Fruit fly (Drosophila melanogaster) whole organism, embryonic: ENCODE data around the gene Or85a.

Experiments
- Asciz ChIP-seq: fragments of 200-800 bp; sonication (Bioruptor generic); optimal IDR thresholded peaks from 2 replicates; lab custom pipeline; 2017; ENCODE audit warnings: missing biosample characterization, mild to moderate bottlenecking, missing genetic modification characterization, missing genetic modification reagents
- B-H1 ChIP-seq: fragments of 200-800 bp; sonication (Bioruptor generic); IDR thresholded peaks from 3 replicates; pipeline ENCODE4 v1.3.6; 2022; ENCODE audit warnings: missing biosample characterization, missing genetic modification characterization
- CG10321 ChIP-seq: fragments of 200-800 bp; sonication (Bioruptor generic); IDR thresholded peaks from 2 replicates; pipeline ENCODE4 v1.3.6; 2022; ENCODE audit warnings: missing biosample characterization, missing genetic modification characterization
- CG11456 ChIP-seq: fragments of 200-800 bp; sonication (Bioruptor generic); IDR thresholded peaks from 3 replicates; pipeline ENCODE4 v1.3.6; 2022; ENCODE audit warnings: missing biosample characterization, missing genetic modification characterization
- CG11504 ChIP-seq: fragments of 200-800 bp; sonication (Bioruptor generic); optimal IDR thresholded peaks from 3 replicates; lab custom pipeline; 2019; ENCODE audit warnings: missing biosample characterization, mild to moderate bottlenecking, missing genetic modification characterization, moderate library complexity
- CG15073 ChIP-seq: fragments of 200-800 bp; sonication (Bioruptor generic); optimal IDR thresholded peaks from 2 replicates; lab custom pipeline; 2016; ENCODE audit warnings: missing biosample characterization, missing genetic modification characterization
- CG16813 ChIP-seq: fragments of 200-800 bp; sonication (Bioruptor generic); IDR thresholded peaks from 3 replicates; pipeline ENCODE4 v1.3.6; 2022; ENCODE audit warnings: missing biosample characterization, missing genetic modification characterization; ENCODE audit not compliant: partially characterized antibody
- CG18011 ChIP-seq: fragments of 200-800 bp; sonication (Bioruptor generic); optimal IDR thresholded peaks from 2 replicates; lab custom pipeline; 2017; ENCODE audit warnings: missing biosample characterization, missing genetic modification characterization, mild to moderate bottlenecking, moderate library complexity, missing genotype
- CG2116 ChIP-seq: fragments of 200-800 bp; sonication (Bioruptor generic); optimal IDR thresholded peaks from 3 replicates; lab custom pipeline; 2018; ENCODE audit warnings: missing biosample characterization, mild to moderate bottlenecking, missing genetic modification characterization
- CG2678 ChIP-seq: fragments of 200-800 bp; sonication (Bioruptor generic); optimal IDR thresholded peaks from 3 replicates; lab custom pipeline; 2019; ENCODE audit warnings: missing biosample characterization, mild to moderate bottlenecking, missing genetic modification characterization, moderate library complexity
- CG30431 ChIP-seq: fragments of 200-800 bp; sonication (Bioruptor generic); optimal IDR thresholded peaks from 2 replicates; lab custom pipeline; 2017; ENCODE audit warnings: missing biosample characterization, missing genetic modification characterization
- CG34376 ChIP-seq: fragments of 200-800 bp; sonication (Bioruptor generic); optimal IDR thresholded peaks from 2 replicates; lab custom pipeline; 2018; ENCODE audit warnings: missing biosample characterization, mild to moderate bottlenecking, missing genetic modification characterization
- CG4707 ChIP-seq: fragments of 200-800 bp; sonication (Bioruptor generic); optimal IDR thresholded peaks from 2 replicates; lab custom pipeline; 2018; ENCODE audit warnings: missing biosample characterization, mild to moderate bottlenecking, missing genetic modification characterization, moderate library complexity
- CG4730 ChIP-seq: fragments of 200-800 bp; sonication (Bioruptor generic); IDR thresholded peaks from 2 replicates; pipeline ENCODE4 v1.3.6; 2022; ENCODE audit warnings: missing biosample characterization, missing genetic modification characterization
- CG5180 ChIP-seq: fragments of 200-800 bp; sonication (Bioruptor generic); optimal IDR thresholded peaks from 3 replicates; lab custom pipeline; 2017; ENCODE audit warnings: missing biosample characterization, missing genetic modification characterization, mild to moderate bottlenecking, moderate library complexity, missing genetic modification reagents
- CG9609 ChIP-seq: fragments of 200-800 bp; sonication (Bioruptor generic); optimal IDR thresholded peaks from 3 replicates; lab custom pipeline; 2016; ENCODE audit warnings: missing biosample characterization, missing genetic modification characterization
- CTCF ChIP-seq: fragments of 200-800 bp; sonication (Bioruptor generic); optimal IDR thresholded peaks from 2 replicates; lab custom pipeline; 2017; ENCODE audit warnings: missing biosample characterization, mild to moderate bottlenecking, missing genetic modification characterization, moderate library complexity
- Dbx ChIP-seq: fragments of 200-800 bp; sonication (Bioruptor generic); IDR thresholded peaks from 3 replicates; pipeline ENCODE4 v1.3.6; 2022; ENCODE audit warnings: missing biosample characterization, missing genetic modification characterization
- Dip2 ChIP-seq: fragments of 200-800 bp; sonication (Bioruptor generic); IDR thresholded peaks from 2 replicates; pipeline ENCODE4 v1.3.6; 2022; ENCODE audit warnings: missing biosample characterization, missing genetic modification characterization
- Dp ChIP-seq: fragments of 200-800 bp; sonication (Bioruptor generic); optimal IDR thresholded peaks from 2 replicates; lab custom pipeline; 2018; ENCODE audit warnings: missing biosample characterization, mild to moderate bottlenecking, missing genetic modification characterization, moderate library complexity
- Hey ChIP-seq: fragments of 200-800 bp; sonication (Bioruptor generic); optimal IDR thresholded peaks from 3 replicates; lab custom pipeline; 2018; ENCODE audit warnings: missing biosample characterization, mild to moderate bottlenecking, missing genetic modification characterization
- Hmx ChIP-seq: fragments of 200-800 bp; sonication (Bioruptor generic); optimal IDR thresholded peaks from 2 replicates; lab custom pipeline; 2016; ENCODE audit warnings: missing biosample characterization, missing genetic modification characterization
- Hr39 ChIP-seq: fragments of >200 bp; optimal IDR thresholded peaks from 2 replicates; lab custom pipeline; 2017
- Lhr ChIP-seq: fragments of 200-800 bp; sonication (Bioruptor generic); optimal IDR thresholded peaks from 3 replicates; lab custom pipeline; 2017; ENCODE audit warnings: mild to moderate bottlenecking, missing biosample characterization, missing genetic modification reagents, missing genetic modification characterization
- Rfx ChIP-seq: fragments of 200-800 bp; sonication (Bioruptor generic); IDR thresholded peaks from 2 replicates; pipeline ENCODE4 v1.3.6; 2022; ENCODE audit warnings: missing biosample characterization, missing genetic modification characterization
- Usf ChIP-seq: fragments of 200-800 bp; sonication (Bioruptor generic); optimal IDR thresholded peaks from 2 replicates; lab custom pipeline; 2017; ENCODE audit warnings: missing genotype, missing biosample characterization, missing genetic modification characterization
- Vsx1 ChIP-seq: fragments of 200-800 bp; sonication (Bioruptor generic); optimal IDR thresholded peaks from 2 replicates; lab custom pipeline; 2017; ENCODE audit warnings: missing biosample characterization, mild to moderate bottlenecking, missing genetic modification characterization, missing genetic modification reagents
- ab ChIP-seq: fragments of 200-800 bp; sonication (Bioruptor generic); optimal IDR thresholded peaks from 2 replicates; lab custom pipeline; 2016; ENCODE audit warnings: missing biosample characterization, missing genetic modification characterization
- aop ChIP-seq: fragments of 200-800 bp; sonication (Bioruptor generic); IDR thresholded peaks from 2 replicates; pipeline ENCODE4 v1.3.6; 2022; ENCODE audit warnings: missing biosample characterization, missing genetic modification characterization
- cg ChIP-seq: fragments of 200-800 bp; sonication (Bioruptor generic); optimal IDR thresholded peaks from 3 replicates; lab custom pipeline; 2019; ENCODE audit warnings: missing biosample characterization, mild to moderate bottlenecking, missing genetic modification characterization, moderate library complexity
- croc ChIP-seq: fragments of 200-800 bp; sonication (Bioruptor generic); conservative IDR thresholded peaks from 3 replicates; pipeline ENCODE4 v1.3.6; 2022; ENCODE audit warnings: missing biosample characterization, missing genetic modification characterization
- cwo ChIP-seq: fragments of 200-800 bp; sonication (Bioruptor generic); optimal IDR thresholded peaks from 3 replicates; lab custom pipeline; 2017; ENCODE audit warnings: missing biosample characterization, missing genetic modification characterization, mild to moderate bottlenecking, moderate library complexity, missing genetic modification reagents
- dimm ChIP-seq: fragments of 200-800 bp; sonication (Bioruptor generic); IDR thresholded peaks from 2 replicates; pipeline ENCODE4 v1.3.6; 2022; ENCODE audit warnings: missing biosample characterization, missing genetic modification characterization
- dpn ChIP-seq, 2 experiments: fragments of 200-800 bp; sonication (Bioruptor generic); optimal IDR thresholded peaks; 3 replicates each; lab custom pipeline; 2016; ENCODE audit warnings: missing biosample characterization in 2 of 2, missing genetic modification characterization in 2 of 2
- fd3F ChIP-seq: fragments of 200-800 bp; sonication (Bioruptor generic); optimal IDR thresholded peaks from 2 replicates; lab custom pipeline; 2018; ENCODE audit warnings: missing biosample characterization, mild to moderate bottlenecking, missing genetic modification characterization, moderate library complexity
- gsb-n ChIP-seq: fragments of 200-800 bp; sonication (Bioruptor generic); optimal IDR thresholded peaks from 3 replicates; lab custom pipeline; 2018; ENCODE audit warnings: missing biosample characterization, mild to moderate bottlenecking, missing genetic modification characterization
- hb ChIP-seq: fragments of 200-800 bp; sonication (Bioruptor generic); IDR thresholded peaks from 3 replicates; pipeline ENCODE4 v1.3.6; 2022; ENCODE audit warnings: missing biosample characterization, missing genetic modification characterization; ENCODE audit not compliant: partially characterized antibody
- kay ChIP-seq: fragments of 200-800 bp; sonication (Bioruptor generic); optimal IDR thresholded peaks from 2 replicates; lab custom pipeline; 2016; ENCODE audit warnings: missing biosample characterization, missing genetic modification characterization
- lmd ChIP-seq: fragments of 200-800 bp; sonication (Bioruptor generic); IDR thresholded peaks from 2 replicates; pipeline ENCODE4 v1.3.6; 2022; ENCODE audit warnings: missing biosample characterization, missing genetic modification characterization
- lola ChIP-seq, 3 experiments: fragments of >200 bp in 2 of 3; fragments of 200-800 bp in 1 of 3; sonication (Bioruptor generic) in 1 of 3; optimal IDR thresholded peaks; 2 replicates each; lab custom pipeline; 2017 to 2019; ENCODE audit warnings: missing biosample characterization in 3 of 3, missing genetic modification characterization in 3 of 3, mild to moderate bottlenecking in 1 of 3, moderate library complexity in 1 of 3
- org-1 ChIP-seq: fragments of 200-800 bp; sonication (Bioruptor generic); optimal IDR thresholded peaks from 2 replicates; lab custom pipeline; 2017; ENCODE audit warnings: missing biosample characterization, missing genetic modification characterization
- p53 ChIP-seq: fragments of 200-800 bp; sonication (Bioruptor generic); optimal IDR thresholded peaks from 2 replicates; lab custom pipeline; 2016; ENCODE audit warnings: missing biosample characterization, missing genetic modification characterization
- pnt ChIP-seq: fragments of 200-800 bp; sonication (Bioruptor generic); optimal IDR thresholded peaks from 3 replicates; lab custom pipeline; 2016; ENCODE audit warnings: missing biosample characterization, missing genetic modification characterization
- seq ChIP-seq: fragments of 200-800 bp; sonication (Bioruptor generic); IDR thresholded peaks from 2 replicates; pipeline ENCODE4 v1.3.6; 2022; ENCODE audit warnings: missing biosample characterization, missing genetic modification characterization
- slbo ChIP-seq: fragments of 200-800 bp; sonication (Bioruptor generic); IDR thresholded peaks from 2 replicates; pipeline ENCODE4 v1.3.6; 2022; ENCODE audit warnings: missing biosample characterization, missing genetic modification characterization
- tap ChIP-seq: fragments of 200-800 bp; optimal IDR thresholded peaks from 3 replicates; lab custom pipeline; 2019; ENCODE audit warnings: missing biosample characterization, mild to moderate bottlenecking, missing genetic modification characterization, moderate library complexity
- unc-4 ChIP-seq: fragments of 200-800 bp; sonication (Bioruptor generic); IDR thresholded peaks from 2 replicates; pipeline ENCODE4 v1.3.6; 2022; ENCODE audit warnings: missing biosample characterization, missing genetic modification characterization; ENCODE audit not compliant: partially characterized antibody
- vfl ChIP-seq: fragments of 200-800 bp; sonication (Bioruptor generic); optimal IDR thresholded peaks from 2 replicates; lab custom pipeline; 2016; ENCODE audit warnings: missing biosample characterization, missing genetic modification characterization
- z ChIP-seq: fragments of 200-800 bp; sonication (Bioruptor generic); IDR thresholded peaks from 3 replicates; pipeline ENCODE4 v1.3.6; 2022; ENCODE audit warnings: missing biosample characterization, missing genetic modification characterization
- zen2 ChIP-seq: fragments of 200-800 bp; sonication (Bioruptor generic); IDR thresholded peaks from 3 replicates; pipeline ENCODE4 v1.3.6; 2022; ENCODE audit warnings: missing biosample characterization, missing genetic modification characterization; ENCODE audit not compliant: partially characterized antibody
- zf30C ChIP-seq: fragments of 200-800 bp; sonication (Bioruptor generic); optimal IDR thresholded peaks from 3 replicates; lab custom pipeline; 2018; ENCODE audit warnings: missing biosample characterization, mild to moderate bottlenecking, missing genetic modification characterization

Gene Or85a

dm6 chr3R:8355579-8355978 lies 34.0 kb downstream of the Or85a start (continued):
- TF ChIP-seq Rfx (GFP tag; lab: Robert Waterston, UW) = peak; percentile 99
- TF ChIP-seq CG30431 (GFP tag; lab: Kevin White, UChicago) = peak; percentile 85
- TF ChIP-seq B-H1 = peak; percentile 92
- peak; percentile 87 for TF ChIP-seq Hmx
- TF ChIP-seq zen2 (GFP tag; lab: Robert Waterston, UW) = no peak
- peak; percentile 51 for TF ChIP-seq CTCF (GFP tag; lab: Kevin White, UChicago)
- no peak for TF ChIP-seq CG16813 (GFP tag; lab: Robert Waterston, UW)
- TF ChIP-seq CG10321 (GFP tag; lab: Robert Waterston, UW) = peak; percentile 72
- TF ChIP-seq Asciz (GFP tag; lab: Kevin White, UChicago) = peak; percentile 94
- peak; percentile 82 for TF ChIP-seq CG5180 (GFP tag; lab: Kevin White, UChicago)
- TF ChIP-seq Hr39 (lab: Kevin White, UChicago) = no peak
- TF ChIP-seq seq (GFP tag; lab: Robert Waterston, UW) = peak; percentile 95
- TF ChIP-seq tap (tag; lab: Kevin White, UChicago) = peak; percentile 90
- no peak for TF ChIP-seq hb (GFP tag; lab: Robert Waterston, UW)
- TF ChIP-seq CG15073 = peak; percentile 53
- TF ChIP-seq CG9609 (GFP tag; lab: Kevin White, UChicago) = peak; percentile 96
- peak; percentile 51 for TF ChIP-seq Usf
- TF ChIP-seq CG4730 (GFP tag; lab: Robert Waterston, UW) = peak; percentile 90
- TF ChIP-seq Vsx1 (GFP tag; lab: Kevin White, UChicago) = peak; percentile 91
- TF ChIP-seq Dp (GFP tag; lab: Kevin White, UChicago) = peak; percentile 4
- peak; percentile 69 for TF ChIP-seq aop (GFP tag; lab: Robert Waterston, UW)
- TF ChIP-seq dpn (GFP tag; optimal IDR thresholded peaks at IDR 0.05; lab: Kevin White, UChicago) = peak; percentile 97
- TF ChIP-seq Lhr (GFP tag; lab: Kevin White, UChicago) = peak; percentile 9
- no peak for TF ChIP-seq z (GFP tag; lab: Robert Waterston, UW)
- peak; percentile 96 for TF ChIP-seq lmd (GFP tag; lab: Robert Waterston, UW)
- peak; percentile 93 for TF ChIP-seq org-1
- TF ChIP-seq Hey (tag; lab: Kevin White, UChicago) = peak; percentile 83
- peak; percentile 97 for TF ChIP-seq CG2678 (tag; lab: Kevin White, UChicago)
- TF ChIP-seq pnt = peak; percentile 95
- TF ChIP-seq CG18011 = peak; percentile 87
- peak; percentile 93 for TF ChIP-seq fd3F
- TF ChIP-seq Dip2 (GFP tag; lab: Robert Waterston, UW) = peak; percentile 28; the same call in 1 of the 2 replicates
- peak; percentile 79 for TF ChIP-seq CG4707 (GFP tag; lab: Kevin White, UChicago)
- peak; percentile 91 for TF ChIP-seq p53 (GFP tag; lab: Kevin White, UChicago)
- TF ChIP-seq CG2116 (GFP tag; lab: Kevin White, UChicago) = peak; percentile 53
- no peak for TF ChIP-seq unc-4 (GFP tag; lab: Robert Waterston, UW)
- TF ChIP-seq croc (GFP tag; lab: Robert Waterston, UW) = peak; percentile 80
- peak; percentile 81 for TF ChIP-seq dimm (GFP tag; lab: Robert Waterston, UW)
- peak; percentile 97 for TF ChIP-seq cwo
- TF ChIP-seq Dbx (GFP tag; lab: Robert Waterston, UW) = peak; percentile 97
- TF ChIP-seq CG11504 (tag; lab: Kevin White, UChicago) = peak; percentile 93
- peak; percentile 90 for TF ChIP-seq zf30C (GFP tag; lab: Kevin White, UChicago)
- peak; percentile 91 for TF ChIP-seq vfl (GFP tag; lab: Kevin White, UChicago)
- peak; percentile 95 for TF ChIP-seq CG34376
- peak; percentile 95 for TF ChIP-seq CG11456 (GFP tag; lab: Robert Waterston, UW)
- peak; percentile 96 for TF ChIP-seq kay (GFP tag; lab: Kevin White, UChicago)
- peak; percentile 83 for TF ChIP-seq gsb-n
- TF ChIP-seq lola (GFP tag; optimal IDR thresholded peaks at IDR 0.05; lab: Kevin White, UChicago) = peak in 1 of 3 experiments; percentile 70
- TF ChIP-seq cg = no peak
- peak; percentile 73 for TF ChIP-seq ab
- peak; percentile 98 for TF ChIP-seq slbo
